Fruit fly (Drosophila melanogaster) whole organism, embryonic: ENCODE data around the gene AlaRS.

Source experiments
- CG10321 ChIP-seq: fragments of 200-800 bp; sonication (Bioruptor generic); IDR thresholded peaks from 2 replicates; pipeline ENCODE4 v1.3.6; 2022; ENCODE audit warnings: missing biosample characterization, missing genetic modification characterization
- CG10366 ChIP-seq: fragments of 200-800 bp; sonication (Bioruptor generic); IDR thresholded peaks from 2 replicates; pipeline ENCODE4 v1.3.6; 2022; ENCODE audit warnings: missing biosample characterization, missing genetic modification characterization
- CG10462 ChIP-seq: fragments of 200-800 bp; sonication (Bioruptor generic); optimal IDR thresholded peaks from 2 replicates; lab custom pipeline; 2016; ENCODE audit warnings: missing biosample characterization, missing genetic modification characterization
- CG10565 ChIP-seq: fragments of 200-800 bp; sonication (Bioruptor generic); optimal IDR thresholded peaks from 3 replicates; lab custom pipeline; 2016; ENCODE audit warnings: missing biosample characterization, mild to moderate bottlenecking, missing genetic modification characterization
- CG11085 ChIP-seq: fragments of 200-800 bp; sonication (Bioruptor generic); IDR thresholded peaks from 2 replicates; pipeline ENCODE4 v1.3.6; 2022; ENCODE audit warnings: missing biosample characterization, missing genetic modification characterization
- CG11093 ChIP-seq: fragments of 200-800 bp; sonication (Bioruptor generic); IDR thresholded peaks from 3 replicates; pipeline ENCODE4 v1.3.6; 2022; ENCODE audit warnings: missing biosample characterization, missing genetic modification characterization
- CG11696 ChIP-seq: fragments of 200-800 bp; sonication (Bioruptor generic); IDR thresholded peaks from 2 replicates; pipeline ENCODE4 v1.3.6; 2022; ENCODE audit warnings: missing biosample characterization, missing genetic modification characterization
- CG13624 ChIP-seq: fragments of 200-800 bp; sonication (Bioruptor generic); optimal IDR thresholded peaks from 2 replicates; lab custom pipeline; 2016; ENCODE audit warnings: missing biosample characterization, missing genetic modification characterization
- CG14014 ChIP-seq: fragments of 200-800 bp; sonication (Bioruptor generic); IDR thresholded peaks from 2 replicates; pipeline ENCODE4 v1.3.6; 2022; ENCODE audit warnings: missing biosample characterization, missing genetic modification characterization
- CG15073 ChIP-seq: fragments of 200-800 bp; sonication (Bioruptor generic); optimal IDR thresholded peaks from 2 replicates; lab custom pipeline; 2016; ENCODE audit warnings: missing biosample characterization, missing genetic modification characterization
- CG15479 ChIP-seq: fragments of 200-800 bp; sonication (Bioruptor generic); optimal IDR thresholded peaks from 3 replicates; lab custom pipeline; 2019; ENCODE audit warnings: missing biosample characterization, mild to moderate bottlenecking, missing genetic modification characterization, moderate library complexity
- CG1647 ChIP-seq: fragments of 200-800 bp; sonication (Bioruptor generic); optimal IDR thresholded peaks from 3 replicates; lab custom pipeline; 2016; ENCODE audit warnings: missing biosample characterization, missing genetic modification characterization
- CG18599 ChIP-seq: fragments of 200-800 bp; sonication (Bioruptor generic); optimal IDR thresholded peaks from 3 replicates; lab custom pipeline; 2017; ENCODE audit warnings: missing biosample characterization, missing genetic modification characterization, mild to moderate bottlenecking, moderate library complexity, missing genetic modification reagents
- CG2129 ChIP-seq: fragments of 200-800 bp; sonication (Bioruptor generic); IDR thresholded peaks from 2 replicates; pipeline ENCODE4 v1.3.6; 2022; ENCODE audit warnings: missing biosample characterization, missing genetic modification characterization; ENCODE audit not compliant: partially characterized antibody
- CG4424 ChIP-seq: fragments of 200-800 bp; sonication (Bioruptor generic); optimal IDR thresholded peaks from 3 replicates; lab custom pipeline; 2016; ENCODE audit warnings: missing biosample characterization, missing genetic modification characterization
- CG4707 ChIP-seq: fragments of 200-800 bp; sonication (Bioruptor generic); optimal IDR thresholded peaks from 2 replicates; lab custom pipeline; 2018; ENCODE audit warnings: missing biosample characterization, mild to moderate bottlenecking, missing genetic modification characterization, moderate library complexity
- CG6813 ChIP-seq: fragments of 200-800 bp; sonication (Bioruptor generic); optimal IDR thresholded peaks from 2 replicates; lab custom pipeline; 2017; ENCODE audit warnings: missing biosample characterization, missing genetic modification characterization, mild to moderate bottlenecking, moderate library complexity, missing genetic modification reagents
- CG9876 ChIP-seq: fragments of 200-800 bp; sonication (Bioruptor generic); optimal IDR thresholded peaks from 2 replicates; lab custom pipeline; 2016; ENCODE audit warnings: missing biosample characterization, missing genetic modification characterization
- CG9932 ChIP-seq: fragments of 200-800 bp; sonication (Bioruptor generic); IDR thresholded peaks from 2 replicates; pipeline ENCODE4 v1.3.6; 2022; ENCODE audit warnings: missing biosample characterization, missing genetic modification characterization
- CrebB ChIP-seq: fragments of 200-800 bp; sonication (Bioruptor generic); optimal IDR thresholded peaks from 3 replicates; lab custom pipeline; 2018; ENCODE audit warnings: missing biosample characterization, mild to moderate bottlenecking, missing genetic modification characterization
- D19A ChIP-seq: fragments of 200-800 bp; optimal IDR thresholded peaks from 3 replicates; lab custom pipeline; 2019; ENCODE audit warnings: missing biosample characterization, mild to moderate bottlenecking, missing genetic modification characterization, moderate library complexity
- ERR ChIP-seq: fragments of 200-800 bp; sonication (Bioruptor generic); optimal IDR thresholded peaks from 2 replicates; lab custom pipeline; 2016; ENCODE audit warnings: missing biosample characterization, missing genetic modification characterization
- Lim3 ChIP-seq: fragments of 200-800 bp; sonication (Bioruptor generic); IDR thresholded peaks from 2 replicates; pipeline ENCODE4 v1.3.6; 2022; ENCODE audit warnings: missing biosample characterization, missing genetic modification characterization
- Med ChIP-seq: fragments of 200-800 bp; sonication (Bioruptor generic); peaks from one replicate; lab custom pipeline; 2016; ENCODE audit warnings: missing biosample characterization, missing genetic modification characterization, mild to moderate bottlenecking, inconsistent platforms, moderate library complexity
- Meics ChIP-seq: fragments of 200-800 bp; sonication (Bioruptor generic); optimal IDR thresholded peaks from 2 replicates; lab custom pipeline; 2017; ENCODE audit warnings: missing biosample characterization, mild to moderate bottlenecking, missing genetic modification characterization
- Rx ChIP-seq: fragments of 200-800 bp; sonication (Bioruptor generic); IDR thresholded peaks from 2 replicates; pipeline ENCODE4 v1.3.6; 2022; ENCODE audit warnings: missing biosample characterization, missing genetic modification characterization
- Sry-δ ChIP-seq: fragments of 200-800 bp; sonication (Bioruptor generic); optimal IDR thresholded peaks from 2 replicates; lab custom pipeline; 2016; ENCODE audit warnings: missing biosample characterization, missing genetic modification characterization
- Ssrp ChIP-seq: fragments of 200-800 bp; sonication (Bioruptor generic); optimal IDR thresholded peaks from 2 replicates; lab custom pipeline; 2018; ENCODE audit warnings: missing biosample characterization, mild to moderate bottlenecking, missing genetic modification characterization, moderate library complexity
- Taf1 ChIP-seq: fragments of 200-800 bp; sonication (Bioruptor generic); IDR thresholded peaks from 2 replicates; pipeline ENCODE4 v1.3.6; 2022; ENCODE audit warnings: missing biosample characterization, missing genetic modification characterization
- ap ChIP-seq: fragments of 200-800 bp; sonication (Bioruptor generic); IDR thresholded peaks from 2 replicates; pipeline ENCODE4 v1.3.6; 2022; ENCODE audit warnings: missing biosample characterization, missing genetic modification characterization
- br ChIP-seq: fragments of >200 bp; optimal IDR thresholded peaks from 2 replicates; lab custom pipeline; 2017
- cato ChIP-seq: fragments of 200-800 bp; sonication (Bioruptor generic); optimal IDR thresholded peaks from 2 replicates; lab custom pipeline; 2016; ENCODE audit warnings: missing biosample characterization, missing genetic modification characterization, borderline replicate concordance
- chm ChIP-seq: fragments of 200-800 bp; sonication (Bioruptor generic); IDR thresholded peaks from 2 replicates; pipeline ENCODE4 v1.3.6; 2022; ENCODE audit warnings: missing biosample characterization, missing genetic modification characterization
- chn ChIP-seq: fragments of 200-800 bp; sonication (Bioruptor generic); optimal IDR thresholded peaks from 2 replicates; lab custom pipeline; 2016; ENCODE audit warnings: missing biosample characterization, missing genetic modification characterization
- crc ChIP-seq: fragments of 200-800 bp; sonication (Bioruptor generic); optimal IDR thresholded peaks from 2 replicates; lab custom pipeline; 2016; ENCODE audit warnings: missing biosample characterization, missing genetic modification characterization
- cwo ChIP-seq: fragments of 200-800 bp; sonication (Bioruptor generic); optimal IDR thresholded peaks from 3 replicates; lab custom pipeline; 2017; ENCODE audit warnings: missing biosample characterization, missing genetic modification characterization, mild to moderate bottlenecking, moderate library complexity, missing genetic modification reagents
- ems ChIP-seq: fragments of 200-800 bp; sonication (Bioruptor generic); optimal IDR thresholded peaks from 3 replicates; lab custom pipeline; 2016; ENCODE audit warnings: missing biosample characterization, missing genetic modification characterization
- en ChIP-seq: fragments of 200-800 bp; sonication (Bioruptor generic); optimal IDR thresholded peaks from 2 replicates; lab custom pipeline; 2016; ENCODE audit warnings: missing biosample characterization, missing genetic modification characterization
- eve ChIP-seq, 2 experiments: fragments of >200 bp; optimal IDR thresholded peaks; 2 replicates each; lab custom pipeline; 2017; ENCODE audit warnings: missing biosample characterization in 2 of 2, missing genetic modification characterization in 2 of 2
- fd102C ChIP-seq: fragments of 200-800 bp; sonication (Bioruptor generic); optimal IDR thresholded peaks from 2 replicates; lab custom pipeline; 2018; ENCODE audit warnings: missing biosample characterization, mild to moderate bottlenecking, missing genetic modification characterization, moderate library complexity
- fu2 ChIP-seq: fragments of 200-800 bp; sonication (Bioruptor generic); optimal IDR thresholded peaks from 2 replicates; lab custom pipeline; 2016; ENCODE audit warnings: missing biosample characterization, missing genetic modification characterization
- ken ChIP-seq: fragments of 200-800 bp; sonication (Bioruptor generic); IDR thresholded peaks from 3 replicates; pipeline ENCODE4 v1.3.6; 2022; ENCODE audit warnings: missing biosample characterization, missing genetic modification characterization
- nau ChIP-seq: fragments of 200-800 bp; sonication (Bioruptor generic); optimal IDR thresholded peaks from 3 replicates; lab custom pipeline; 2017; ENCODE audit warnings: missing biosample characterization, mild to moderate bottlenecking, missing genetic modification characterization, missing genetic modification reagents
- nerfin-1 ChIP-seq: fragments of 200-800 bp; sonication (Bioruptor generic); optimal IDR thresholded peaks from 3 replicates; lab custom pipeline; 2019; ENCODE audit warnings: missing biosample characterization, mild to moderate bottlenecking, missing genetic modification characterization, moderate library complexity
- nmo ChIP-seq: fragments of 200-800 bp; sonication (Bioruptor generic); optimal IDR thresholded peaks from 2 replicates; lab custom pipeline; 2018; ENCODE audit warnings: missing biosample characterization, mild to moderate bottlenecking, missing genetic modification characterization, moderate library complexity
- pfk ChIP-seq: fragments of 200-800 bp; sonication (Bioruptor generic); optimal IDR thresholded peaks from 2 replicates; lab custom pipeline; 2018; ENCODE audit warnings: missing biosample characterization, mild to moderate bottlenecking, missing genetic modification characterization, moderate library complexity
- pros ChIP-seq: fragments of 200-800 bp; sonication (Bioruptor generic); optimal IDR thresholded peaks from 3 replicates; lab custom pipeline; 2019; ENCODE audit warnings: missing biosample characterization, mild to moderate bottlenecking, missing genetic modification characterization, moderate library complexity
- psq ChIP-seq: fragments of 200-800 bp; sonication (Bioruptor generic); optimal IDR thresholded peaks from 2 replicates; lab custom pipeline; 2017; ENCODE audit warnings: missing biosample characterization, missing genetic modification characterization
- ro ChIP-seq: fragments of 200-800 bp; sonication (Bioruptor generic); IDR thresholded peaks from 2 replicates; pipeline ENCODE4 v1.3.6; 2022; ENCODE audit warnings: missing biosample characterization, missing genetic modification characterization
- sqz ChIP-seq: fragments of 200-800 bp; sonication (Bioruptor generic); optimal IDR thresholded peaks from 3 replicates; lab custom pipeline; 2018; ENCODE audit warnings: missing biosample characterization, mild to moderate bottlenecking, missing genetic modification characterization
- vvl ChIP-seq: fragments of 200-800 bp; sonication (Bioruptor generic); IDR thresholded peaks from 2 replicates; pipeline ENCODE4 v1.3.6; 2022; ENCODE audit warnings: missing biosample characterization, missing genetic modification characterization
- zfh1 ChIP-seq: fragments of 200-800 bp; sonication (Bioruptor generic); IDR thresholded peaks from 3 replicates; pipeline ENCODE4 v1.3.6; 2022; ENCODE audit warnings: missing biosample characterization, missing genetic modification characterization

Gene AlaRS

DNA sequence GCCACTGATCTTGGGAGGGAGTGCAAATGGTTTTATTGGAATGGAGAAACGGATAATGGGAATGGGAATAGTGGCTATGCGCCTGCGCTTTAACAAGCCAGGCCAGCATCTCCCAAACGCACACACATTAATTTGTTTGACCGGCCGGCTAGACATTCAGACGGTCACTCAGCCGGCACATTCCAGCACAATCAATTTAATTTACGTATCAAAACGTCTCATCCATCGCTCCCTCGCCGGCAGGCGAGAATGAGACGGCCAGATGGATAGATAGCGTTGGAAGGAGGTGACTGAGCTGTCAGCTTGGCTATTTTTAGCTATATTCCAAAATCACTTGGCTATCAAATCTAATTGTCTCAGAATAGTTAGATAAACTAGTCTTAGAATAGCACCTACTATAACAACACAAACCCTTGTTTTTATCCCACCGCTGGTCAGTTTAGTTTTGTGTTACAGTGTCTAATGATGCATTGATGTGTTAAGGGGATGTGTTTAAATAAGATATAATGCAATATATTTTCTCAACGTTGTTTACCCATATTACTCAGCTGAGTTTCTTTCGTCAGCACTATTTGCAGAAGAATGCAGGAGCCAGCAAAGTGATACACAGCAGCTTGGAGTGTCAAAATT is 42.0 kb upstream of the AlaRS start (continued):
- TF ChIP-seq CG10565 (GFP tag; lab: Kevin White, UChicago): no peak
- no peak for TF ChIP-seq cwo
- no peak for TF ChIP-seq pros (GFP tag; lab: Kevin White, UChicago)
- no peak for TF ChIP-seq nmo (GFP tag; lab: Kevin White, UChicago)
- TF ChIP-seq ro: no peak
- TF ChIP-seq crc (GFP tag; lab: Kevin White, UChicago): no peak
- TF ChIP-seq D19A (tag; lab: Kevin White, UChicago): peak; percentile 40
- TF ChIP-seq CG4424 (GFP tag; lab: Kevin White, UChicago): no peak
- no peak for TF ChIP-seq CG2129
- no peak for TF ChIP-seq ap (GFP tag; lab: Robert Waterston, UW)
- no peak for TF ChIP-seq CG15073 (GFP tag; lab: Kevin White, UChicago)
- TF ChIP-seq fu2 (GFP tag; lab: Kevin White, UChicago): no peak
- TF ChIP-seq CG10366 (GFP tag; lab: Robert Waterston, UW): no peak
- TF ChIP-seq Ssrp (tag; lab: Kevin White, UChicago): no peak
- no peak for TF ChIP-seq CG15479 (GFP tag; lab: Kevin White, UChicago)
- no peak for TF ChIP-seq sqz (GFP tag; lab: Kevin White, UChicago)
- no peak for TF ChIP-seq CG9876
- no peak for TF ChIP-seq CG9932
- TF ChIP-seq en (GFP tag; lab: Kevin White, UChicago): no peak
- TF ChIP-seq br (lab: Kevin White, UChicago): no peak
- TF ChIP-seq Meics: no peak
- no peak for TF ChIP-seq ERR (GFP tag; lab: Kevin White, UChicago)
- TF ChIP-seq CG11085: no peak
- no peak for TF ChIP-seq CG10321 (GFP tag; lab: Robert Waterston, UW)
- TF ChIP-seq Rx (GFP tag; lab: Robert Waterston, UW): no peak
- no peak for TF ChIP-seq pfk
- no peak for TF ChIP-seq ken (GFP tag; lab: Robert Waterston, UW)
- TF ChIP-seq CG18599 (GFP tag; lab: Kevin White, UChicago): no peak
- TF ChIP-seq zfh1: no peak
- no peak for TF ChIP-seq Sry-δ (GFP tag; lab: Kevin White, UChicago)
- 0 out of 2 replicates have a peak, but pooled peaks have one; percentile 6 for TF ChIP-seq vvl (GFP tag; lab: Robert Waterston, UW)
- no peak for TF ChIP-seq cato
- TF ChIP-seq Taf1: no peak
- TF ChIP-seq eve (GFP tag; optimal IDR thresholded peaks at IDR 0.05; lab: Kevin White, UChicago): peak in 1 of 2 experiments; percentile 67
- TF ChIP-seq chn: no peak
- TF ChIP-seq nau (GFP tag; lab: Kevin White, UChicago): peak; percentile 14
- no peak for TF ChIP-seq chm
- no peak for TF ChIP-seq ems (GFP tag; lab: Kevin White, UChicago)
- no peak for TF ChIP-seq CG11093 (GFP tag; lab: Robert Waterston, UW)
- peak; percentile 45 for TF ChIP-seq CG4707 (GFP tag; lab: Kevin White, UChicago)
- no peak for TF ChIP-seq CG14014 (GFP tag; lab: Robert Waterston, UW)
- no peak for TF ChIP-seq psq (GFP tag; lab: Kevin White, UChicago)
- no peak for TF ChIP-seq CG1647
- no peak for TF ChIP-seq CG11696 (GFP tag; lab: Robert Waterston, UW)
- no peak for TF ChIP-seq Lim3 (GFP tag; lab: Robert Waterston, UW)
- TF ChIP-seq nerfin-1 (tag; lab: Kevin White, UChicago): peak; percentile 24
- TF ChIP-seq CG6813: no peak
- TF ChIP-seq fd102C (GFP tag; lab: Kevin White, UChicago): no peak
- peak; percentile 44 for TF ChIP-seq Med (GFP tag; lab: Kevin White, UChicago)
- TF ChIP-seq CG13624 (GFP tag; lab: Kevin White, UChicago): no peak
- TF ChIP-seq CG10462 (GFP tag; lab: Kevin White, UChicago): no peak
- TF ChIP-seq CrebB (tag; lab: Kevin White, UChicago): peak; percentile 6
